Fruit fly (Drosophila melanogaster) whole organism, embryonic: ENCODE results near the gene CG3342.

ENCODE experiments used
- Awh ChIP-seq: fragments of 200-800 bp; sonication (Bioruptor generic); IDR thresholded peaks from 2 replicates; pipeline ENCODE4, ENCODE4 v1.3.6; 2022; ENCODE audit warnings: missing biosample characterization, missing genetic modification characterization
- CG10147 ChIP-seq: fragments of 200-800 bp; sonication (Bioruptor generic); optimal IDR thresholded peaks from 2 replicates; lab custom pipeline; 2019; ENCODE audit warnings: missing biosample characterization, mild to moderate bottlenecking, missing genetic modification characterization, moderate library complexity
- CG30431 ChIP-seq: fragments of 200-800 bp; sonication (Bioruptor generic); optimal IDR thresholded peaks from 2 replicates; lab custom pipeline; 2017; ENCODE audit warnings: missing biosample characterization, missing genetic modification characterization
- CG7987 ChIP-seq: fragments of 200-800 bp; sonication (Bioruptor generic); optimal IDR thresholded peaks from 2 replicates; lab custom pipeline; 2018; ENCODE audit warnings: missing biosample characterization, mild to moderate bottlenecking, missing genetic modification characterization, moderate library complexity
- NfI ChIP-seq: fragments of 200-800 bp; sonication (Bioruptor generic); optimal IDR thresholded peaks from 3 replicates; lab custom pipeline; 2018; ENCODE audit warnings: missing biosample characterization, mild to moderate bottlenecking, missing genetic modification characterization, moderate library complexity
- al ChIP-seq: fragments of 200-800 bp; sonication (Bioruptor generic); IDR thresholded peaks from 2 replicates; pipeline ENCODE4 v1.3.6; 2022; ENCODE audit warnings: missing biosample characterization, missing genetic modification characterization
- kni ChIP-seq: fragments of 200-800 bp; sonication (Bioruptor generic); optimal IDR thresholded peaks from 3 replicates; lab custom pipeline; 2017; ENCODE audit warnings: mild to moderate bottlenecking, missing biosample characterization, missing genetic modification reagents, missing genetic modification characterization
- lola ChIP-seq, 3 experiments: fragments of >200 bp in 2 of 3; fragments of 200-800 bp in 1 of 3; sonication (Bioruptor generic) in 1 of 3; optimal IDR thresholded peaks; 2 replicates each; lab custom pipeline; 2017 to 2019; ENCODE audit warnings: missing biosample characterization in 3 of 3, missing genetic modification characterization in 3 of 3, mild to moderate bottlenecking in 1 of 3, moderate library complexity in 1 of 3

DNA sequence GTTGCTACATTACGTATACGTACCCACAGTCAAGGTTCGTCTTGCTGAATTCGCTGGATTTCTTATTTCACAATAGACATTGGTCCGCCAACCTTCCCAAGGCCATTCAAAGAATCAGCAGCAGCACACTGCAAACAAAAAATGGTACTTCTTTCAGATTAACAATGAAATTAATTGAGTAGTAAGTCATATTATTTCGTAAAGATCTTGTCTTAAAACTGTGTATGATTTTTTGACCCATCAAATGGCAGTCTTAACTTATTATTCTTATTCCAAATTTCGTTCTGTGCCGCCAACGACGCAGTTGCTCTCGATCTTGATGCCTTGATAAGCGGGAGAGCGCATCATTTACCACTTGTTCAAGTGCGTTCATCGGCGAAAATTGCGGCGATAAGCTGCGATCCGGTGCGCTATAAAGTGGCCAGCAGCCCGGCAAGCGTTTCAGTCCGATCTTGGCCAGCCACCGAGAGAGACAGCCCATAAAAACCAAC is 865 bp upstream of the CG3342 start, which contains the start of gene Agxt:
- TF ChIP-seq kni (GFP tag; lab: Kevin White, UChicago), result no peak
- TF ChIP-seq CG30431 (GFP tag; lab: Kevin White, UChicago), result no peak
- TF ChIP-seq NfI (GFP tag; lab: Kevin White, UChicago), result no peak
- TF ChIP-seq Awh, result no peak
- TF ChIP-seq al (GFP tag; lab: Robert Waterston, UW), result no peak
- no peak for TF ChIP-seq CG10147 (GFP tag; lab: Kevin White, UChicago)
- no peak for TF ChIP-seq lola (GFP tag; optimal IDR thresholded peaks at IDR 0.05; lab: Kevin White, UChicago)
- no peak for TF ChIP-seq CG7987 (GFP tag; lab: Kevin White, UChicago)
